Worm (Caenorhabditis elegans) whole organism, L4 larva: Measurements from ENCODE around the gene ykt-6.
A peak's percentile ranks its signal among the peaks of the same experiment; 100 is the strongest.

ENCODE experiments used
- F26F4.8 ChIP-seq: fragments of 200-800 bp; sonication (Bioruptor generic); conservative IDR thresholded peaks from 2 replicates; pipeline ENCODE4 v1.3.6; 2022; ENCODE audit warnings: missing genetic modification characterization, missing compliant biosample characterization
- F49E8.2 ChIP-seq: sonication (generic microtip); optimal IDR thresholded peaks from 2 replicates; lab custom pipeline; 2016; ENCODE audit warnings: missing compliant biosample characterization, mild to moderate bottlenecking, missing genetic modification characterization, borderline replicate concordance
- R02D3.7 ChIP-seq: fragments of 150-350 bp; sonication (generic microtip); optimal IDR thresholded peaks from 3 replicates; lab custom pipeline; 2014; ENCODE audit warnings: missing biosample characterization, missing genetic modification characterization
- T20F7.1 ChIP-seq: fragments of 200-800 bp; sonication (Bioruptor generic); optimal IDR thresholded peaks from 2 replicates; lab custom pipeline; 2018; ENCODE audit warnings: mild to moderate bottlenecking, missing genetic modification characterization, missing compliant biosample characterization
- T26A8.4 ChIP-seq: fragments of 200-800 bp; sonication (Bioruptor generic); IDR thresholded peaks from 2 replicates; pipeline ENCODE4 v1.3.6; 2022; ENCODE audit warnings: missing genetic modification characterization, missing compliant biosample characterization
- Y105C5A.15 ChIP-seq: fragments of 200-800 bp; sonication (Bioruptor generic); IDR thresholded peaks from 2 replicates; pipeline ENCODE4 v1.3.6; 2022; ENCODE audit warnings: missing genetic modification characterization, missing compliant biosample characterization
- Y5F2A.4 ChIP-seq: fragments of 200-800 bp; sonication (Bioruptor generic); optimal IDR thresholded peaks from 2 replicates; lab custom pipeline; 2018; ENCODE audit warnings: mild to moderate bottlenecking, missing genetic modification characterization, missing compliant biosample characterization
- aha-1 ChIP-seq: fragments of 150-350 bp; peaks from one replicate; lab custom pipeline; 2014; ENCODE audit warnings: missing biosample characterization, missing genetic modification characterization
- aly-2 ChIP-seq: sonication (generic microtip); optimal IDR thresholded peaks from 2 replicates; lab custom pipeline; 2018; ENCODE audit warnings: missing biosample characterization, missing genetic modification characterization
- ama-1 ChIP-seq: fragments of 150-350 bp; optimal IDR thresholded peaks from 2 replicates; lab custom pipeline; 2014; ENCODE audit warnings: inconsistent platforms, mixed read lengths
- ceh-20 ChIP-seq: fragments of 200-800 bp; sonication (Bioruptor generic); IDR thresholded peaks from 2 replicates; pipeline ENCODE4 v1.3.6; 2022; ENCODE audit warnings: missing genetic modification reagents, missing genetic modification characterization, missing compliant biosample characterization
- daf-19 ChIP-seq: fragments of 200-800 bp; sonication (Bioruptor generic); conservative IDR thresholded peaks from 2 replicates; pipeline ENCODE4 v1.3.6; 2022; ENCODE audit warnings: missing genetic modification characterization, missing compliant biosample characterization
- dmd-6 ChIP-seq: fragments of 200-800 bp; sonication (Bioruptor generic); IDR thresholded peaks from 2 replicates; pipeline ENCODE4 v1.3.6; 2022; ENCODE audit warnings: missing genetic modification reagents, missing genetic modification characterization, missing compliant biosample characterization
- dmd-8 ChIP-seq: fragments of 200-800 bp; sonication (Bioruptor generic); IDR thresholded peaks from 2 replicates; pipeline ENCODE4 v1.3.6; 2022; ENCODE audit warnings: missing genetic modification characterization, missing compliant biosample characterization
- dmd-9 ChIP-seq: fragments of 200-800 bp; sonication (Bioruptor generic); IDR thresholded peaks from 2 replicates; pipeline ENCODE4 v1.3.6; 2022; ENCODE audit warnings: missing genetic modification reagents, missing genetic modification characterization, missing compliant biosample characterization
- dpl-1 ChIP-seq: fragments of 150-350 bp; optimal IDR thresholded peaks from 2 replicates; lab custom pipeline; 2014; ENCODE audit warnings: missing biosample characterization, missing genetic modification reagents, missing genetic modification characterization
- duxl-1 ChIP-seq: sonication (generic microtip); optimal IDR thresholded peaks from 2 replicates; lab custom pipeline; 2016; ENCODE audit warnings: mild to moderate bottlenecking, missing genetic modification characterization, moderate library complexity, missing compliant biosample characterization; ENCODE audit not compliant: poor library complexity
- dve-1 ChIP-seq: sonication (generic microtip); optimal IDR thresholded peaks from 2 replicates; lab custom pipeline; 2017; ENCODE audit warnings: antibody characterized with exemption, mild to moderate bottlenecking, missing genetic modification characterization, missing compliant biosample characterization; ENCODE audit not compliant: insufficient read depth
- egl-27 ChIP-seq: sonication (generic microtip); optimal IDR thresholded peaks from 3 replicates; lab custom pipeline; 2017; ENCODE audit warnings: missing biosample characterization, missing genetic modification reagents, missing genetic modification characterization
- egl-43 ChIP-seq: fragments of 200-800 bp; sonication (Bioruptor generic); IDR thresholded peaks from 2 replicates; pipeline ENCODE4 v1.3.6; 2022; ENCODE audit warnings: missing genetic modification reagents, missing genetic modification characterization, missing compliant biosample characterization
- gei-8 ChIP-seq: fragments of 200-800 bp; sonication (Bioruptor generic); optimal IDR thresholded peaks from 2 replicates; lab custom pipeline; 2018; ENCODE audit warnings: mild to moderate bottlenecking, missing genetic modification characterization, missing compliant biosample characterization
- hif-1 ChIP-seq, 2 experiments: sonication (generic microtip); optimal IDR thresholded peaks; 2 replicates each; lab custom pipeline; 2016 to 2017; ENCODE audit warnings: missing compliant biosample characterization in 2 of 2, missing genetic modification characterization in 2 of 2, missing genetic modification reagents in 2 of 2, missing genotype in 2 of 2, mild to moderate bottlenecking in 1 of 2
- hlh-11 ChIP-seq: fragments of 200-800 bp; sonication (Bioruptor generic); optimal IDR thresholded peaks from 2 replicates; lab custom pipeline; 2018; ENCODE audit warnings: mild to moderate bottlenecking, missing genetic modification characterization, missing compliant biosample characterization
- lin-13 ChIP-seq: fragments of 150-350 bp; optimal IDR thresholded peaks from 2 replicates; lab custom pipeline; 2014; ENCODE audit warnings: missing biosample characterization, missing genetic modification reagents, missing genetic modification characterization
- lin-38 ChIP-seq: fragments of 200-800 bp; sonication (Bioruptor generic); IDR thresholded peaks from 2 replicates; pipeline ENCODE4 v1.3.6; 2022; ENCODE audit warnings: missing genetic modification reagents, missing genetic modification characterization, missing compliant biosample characterization
- lsy-2 ChIP-seq, 2 experiments: fragments of 150-350 bp in 1 of 2; sonication (generic microtip) in 1 of 2; optimal IDR thresholded peaks; 2 replicates each; lab custom pipeline; 2014 to 2017; ENCODE audit warnings: missing biosample characterization in 2 of 2, missing genetic modification characterization in 2 of 2
- mdl-1 ChIP-seq, 2 experiments: fragments of 150-350 bp in 1 of 2; sonication (generic microtip) in 1 of 2; optimal IDR thresholded peaks; 2 replicates each; lab custom pipeline; 2014 to 2017; ENCODE audit warnings: missing biosample characterization in 2 of 2, missing genetic modification characterization in 2 of 2
- mep-1 ChIP-seq: fragments of 150-350 bp; sonication (generic microtip); optimal IDR thresholded peaks from 3 replicates; lab custom pipeline; 2014; ENCODE audit warnings: missing biosample characterization, missing genetic modification characterization
- mes-2 ChIP-seq: sonication (generic microtip); optimal IDR thresholded peaks from 2 replicates; lab custom pipeline; 2016; ENCODE audit warnings: missing genotype, mild to moderate bottlenecking, missing genetic modification characterization, missing compliant biosample characterization; ENCODE audit not compliant: poor library complexity, severe bottlenecking
- mxl-3 ChIP-seq: fragments of 200-800 bp; sonication (Bioruptor generic); optimal IDR thresholded peaks from 2 replicates; lab custom pipeline; 2018; ENCODE audit warnings: mild to moderate bottlenecking, missing genetic modification characterization, missing compliant biosample characterization
- nhr-102 ChIP-seq: sonication (generic microtip); optimal IDR thresholded peaks from 2 replicates; lab custom pipeline; 2016; ENCODE audit warnings: mild to moderate bottlenecking, missing genetic modification characterization, moderate library complexity, missing compliant biosample characterization
- nhr-11 ChIP-seq: fragments of 150-350 bp; optimal IDR thresholded peaks from 2 replicates; lab custom pipeline; 2014; ENCODE audit warnings: missing biosample characterization, missing genetic modification characterization
- nhr-28 ChIP-seq: fragments of 150-350 bp; optimal IDR thresholded peaks from 2 replicates; lab custom pipeline; 2014; ENCODE audit warnings: missing biosample characterization, missing genetic modification characterization
- nhr-42 ChIP-seq: fragments of 200-800 bp; sonication (Bioruptor generic); IDR thresholded peaks from 2 replicates; pipeline ENCODE4 v1.3.6; 2022; ENCODE audit warnings: missing genetic modification characterization, missing compliant biosample characterization
- nhr-48 ChIP-seq: sonication (generic microtip); optimal IDR thresholded peaks from 2 replicates; lab custom pipeline; 2016; ENCODE audit warnings: mild to moderate bottlenecking, missing genetic modification characterization, missing compliant biosample characterization
- nhr-6 ChIP-seq: fragments of 150-350 bp; optimal IDR thresholded peaks from 2 replicates; lab custom pipeline; 2014; ENCODE audit warnings: missing biosample characterization, missing genetic modification characterization
- nhr-76 ChIP-seq: fragments of 150-350 bp; optimal IDR thresholded peaks from 2 replicates; lab custom pipeline; 2014; ENCODE audit warnings: missing biosample characterization, missing genetic modification characterization
- pqm-1 ChIP-seq: sonication (generic microtip); optimal IDR thresholded peaks from 2 replicates; lab custom pipeline; 2017; ENCODE audit warnings: missing biosample characterization, missing genetic modification characterization
- rbr-2 ChIP-seq: sonication (generic microtip); optimal IDR thresholded peaks from 2 replicates; lab custom pipeline; 2016; ENCODE audit warnings: missing genotype, missing genetic modification characterization, missing compliant biosample characterization
- saeg-2 ChIP-seq: fragments of 200-800 bp; sonication (Bioruptor generic); IDR thresholded peaks from 2 replicates; pipeline ENCODE4 v1.3.6; 2022; ENCODE audit warnings: missing genetic modification reagents, missing genetic modification characterization, missing compliant biosample characterization
- set-16 ChIP-seq: fragments of 200-800 bp; sonication (Bioruptor generic); IDR thresholded peaks from 2 replicates; pipeline ENCODE4 v1.3.6; 2022; ENCODE audit warnings: missing genetic modification reagents, missing genetic modification characterization, missing compliant biosample characterization
- spr-3 ChIP-seq: fragments of 200-800 bp; sonication (Bioruptor generic); optimal IDR thresholded peaks from 2 replicates; lab custom pipeline; 2018; ENCODE audit warnings: mild to moderate bottlenecking, missing genetic modification characterization, missing compliant biosample characterization
- tag-97 ChIP-seq: fragments of 200-800 bp; sonication (Bioruptor generic); IDR thresholded peaks from 2 replicates; pipeline ENCODE4 v1.3.6; 2022; ENCODE audit warnings: missing genetic modification characterization, missing compliant biosample characterization
- unc-130 ChIP-seq: sonication (generic microtip); optimal IDR thresholded peaks from 2 replicates; lab custom pipeline; 2016; ENCODE audit warnings: missing genetic modification reagents, missing genetic modification characterization, missing compliant biosample characterization
- unc-39 ChIP-seq: sonication (generic microtip); optimal IDR thresholded peaks from 2 replicates; lab custom pipeline; 2017; ENCODE audit warnings: missing biosample characterization, missing genetic modification characterization
- vab-7 ChIP-seq: fragments of 200-800 bp; sonication (Bioruptor generic); IDR thresholded peaks from 2 replicates; pipeline ENCODE4 v1.3.6; 2022; ENCODE audit warnings: missing genetic modification reagents, missing genetic modification characterization, missing compliant biosample characterization
- zfp-3 ChIP-seq: fragments of 200-800 bp; sonication (Bioruptor generic); conservative IDR thresholded peaks from 2 replicates; pipeline ENCODE4 v1.3.6; 2022; ENCODE audit warnings: missing genetic modification reagents, missing genetic modification characterization, missing compliant biosample characterization
- zip-11 ChIP-seq: fragments of 200-800 bp; sonication (Bioruptor generic); IDR thresholded peaks from 2 replicates; pipeline ENCODE4 v1.3.6; 2022; ENCODE audit warnings: missing genetic modification characterization, missing compliant biosample characterization
- zip-2 ChIP-seq: fragments of 150-350 bp; optimal IDR thresholded peaks from 2 replicates; lab custom pipeline; 2014; ENCODE audit warnings: missing biosample characterization, missing genetic modification characterization

ykt-6 gene

ce11 chrIII:7336214-7336613, 48.8 kb upstream of the ykt-6 start, which contains the start of gene gsp-2 (continued):
- TF ChIP-seq pqm-1 (tag; lab: Kevin White, UChicago) (peak; percentile 42), dmd-8 (GFP tag; lab: Robert Waterston, UW) (no peak), hif-1 (tag; optimal IDR thresholded peaks at IDR 0.05; lab: Kevin White, UChicago) (peak in 1 of 2 experiments; percentile 77), unc-39 (no peak), dmd-6 (GFP tag; lab: Robert Waterston, UW) (peak; percentile 83), Y5F2A.4 (GFP tag; lab: Kevin White, UChicago) (no peak), unc-130 (GFP tag; lab: Kevin White, UChicago) (no peak), duxl-1 (tag; lab: Kevin White, UChicago) (no peak)

ce11 chrIII:7335220-7335619, 47.8 kb upstream of the ykt-6 start, which contains the start of gene F56C9.10:
F56C9.10 (minus strand) TSS chrIII:7335316.
- no peak for TF ChIP-seq vab-7
- peak; percentile 58 for TF ChIP-seq lin-38
- TF ChIP-seq dpl-1 (GFP tag; lab: Kevin White, UChicago): peak; percentile 66
- peak; percentile 77 to 89 for TF ChIP-seq lsy-2 (tag; optimal IDR thresholded peaks at IDR 0.05; lab: Kevin White, UChicago)
- no peak for TF ChIP-seq R02D3.7 (tag; lab: Kevin White, UChicago)
- TF ChIP-seq set-16 (GFP tag; lab: Robert Waterston, UW): peak; percentile 65
- TF ChIP-seq daf-19 (GFP tag; lab: Robert Waterston, UW): no peak
- peak; percentile 89 for TF ChIP-seq dmd-6 (GFP tag; lab: Robert Waterston, UW)
- TF ChIP-seq dmd-9 (GFP tag; lab: Robert Waterston, UW): no peak
- no peak for TF ChIP-seq F49E8.2
- peak; percentile 77 for TF ChIP-seq mes-2 (tag; lab: Kevin White, UChicago)
- TF ChIP-seq nhr-42 (GFP tag; lab: Robert Waterston, UW): no peak
- no peak for TF ChIP-seq F26F4.8 (GFP tag; lab: Robert Waterston, UW)
- TF ChIP-seq T26A8.4 (GFP tag; lab: Robert Waterston, UW): peak; percentile 73
- no peak for TF ChIP-seq spr-3
- 0 out of 2 replicates have a peak, but pooled peaks have one; percentile 5 for TF ChIP-seq egl-43 (GFP tag; lab: Robert Waterston, UW)
- peak; percentile 81 for TF ChIP-seq T20F7.1 (GFP tag; lab: Kevin White, UChicago)
- TF ChIP-seq tag-97 (GFP tag; lab: Robert Waterston, UW): no peak
- TF ChIP-seq ama-1 (lab: Kevin White, UChicago): peak; percentile 40
- peak; percentile 91 to 99 for TF ChIP-seq mdl-1 (tag; optimal IDR thresholded peaks at IDR 0.05; lab: Kevin White, UChicago)
- peak; percentile 95 for TF ChIP-seq hlh-11 (tag; lab: Kevin White, UChicago)
- TF ChIP-seq dmd-8 (GFP tag; lab: Robert Waterston, UW): no peak
- TF ChIP-seq lin-13 (GFP tag; lab: Kevin White, UChicago): peak; percentile 35
- TF ChIP-seq nhr-102: peak; percentile 72
- peak; percentile 55 for TF ChIP-seq nhr-6 (tag; lab: Kevin White, UChicago)
- TF ChIP-seq zip-2: no peak
- TF ChIP-seq egl-27 (tag; lab: Kevin White, UChicago): no peak
- 0 out of 2 replicates have a peak, but pooled peaks have one; percentile 30 for TF ChIP-seq Y105C5A.15 (GFP tag; lab: Robert Waterston, UW)
- TF ChIP-seq hif-1 (tag; optimal IDR thresholded peaks at IDR 0.05; lab: Kevin White, UChicago): peak in 1 of 2 experiments; percentile 84
- peak; percentile 63 for TF ChIP-seq gei-8
- TF ChIP-seq rbr-2 (tag; lab: Kevin White, UChicago): peak; percentile 69
- peak; percentile 99 for TF ChIP-seq aha-1
- TF ChIP-seq mxl-3 (GFP tag; lab: Kevin White, UChicago): peak; percentile 94
- 0 out of 2 replicates have a peak, but pooled peaks have one; percentile 38 for TF ChIP-seq saeg-2
- TF ChIP-seq zfp-3 (GFP tag; lab: Robert Waterston, UW): peak; percentile 78
- peak; percentile 9 for TF ChIP-seq nhr-76 (tag; lab: Kevin White, UChicago)
- peak; percentile 89 for TF ChIP-seq nhr-11 (tag; lab: Kevin White, UChicago)
- TF ChIP-seq ceh-20 (GFP tag; lab: Robert Waterston, UW): peak; percentile 82
- TF ChIP-seq nhr-48 (tag; lab: Kevin White, UChicago): peak; percentile 77
- no peak for TF ChIP-seq zip-11 (GFP tag; lab: Robert Waterston, UW)
- TF ChIP-seq aly-2 (tag; lab: Kevin White, UChicago): no peak
- TF ChIP-seq mep-1 (tag; lab: Kevin White, UChicago): peak; percentile 95
- peak; percentile 90 for TF ChIP-seq dve-1
- peak; percentile 90 for TF ChIP-seq nhr-28 (tag; lab: Kevin White, UChicago)
